Fruit fly (Drosophila melanogaster) whole organism: ENCODE results near the gene BI-1.

Experiments used
- Dll ChIP-seq: fragments of >200 bp; optimal IDR thresholded peaks from 2 replicates; lab custom pipeline; 2017
- pan ChIP-seq: fragments of >200 bp; optimal IDR thresholded peaks from 2 replicates; lab custom pipeline; 2017
- psq ChIP-seq: fragments of >200 bp; optimal IDR thresholded peaks from 2 replicates; lab custom pipeline; 2017
- usp ChIP-seq: fragments of >200 bp; optimal IDR thresholded peaks from 2 replicates; lab custom pipeline; 2017; ENCODE audit warnings: missing biosample characterization, missing genetic modification characterization, mixed read lengths

- TF ChIP-seq usp (GFP tag; lab: Kevin White, UChicago) (no peak), Dll (lab: Kevin White, UChicago) (no peak), psq (lab: Kevin White, UChicago) (no peak), pan (lab: Kevin White, UChicago) (no peak)
Observed at dm6 chr3L:8295227-8295626, 13.5 kb downstream of the BI-1 start, which contains the start of gene CG7201.
